Worm (Caenorhabditis elegans) whole organism, L1 larva: ENCODE measurements around the gene srx-133.

Experiments
- F16B12.6 ChIP-seq: fragments of 150-350 bp; optimal IDR thresholded peaks from 2 replicates; lab custom pipeline; 2014; ENCODE audit warnings: missing biosample characterization, missing genetic modification characterization
- ama-1 ChIP-seq: fragments of 150-350 bp; optimal IDR thresholded peaks from 2 replicates; lab custom pipeline; 2014
- ceh-82 ChIP-seq, 3 experiments: fragments of 150-350 bp in 1 of 3; sonication (generic microtip) in 2 of 3; optimal IDR thresholded peaks; 2 replicates each; lab custom pipeline; 2014 to 2017; ENCODE audit warnings: missing biosample characterization in 3 of 3, missing genetic modification characterization in 3 of 3
- efl-1 ChIP-seq, 4 experiments: fragments of 150-350 bp; optimal IDR thresholded peaks in 3 of 4; peaks in 1 of 4; 1 replicate in 1 of 4; 2 replicates in 3 of 4; lab custom pipeline; 2014; ENCODE audit warnings: missing biosample characterization in 2 of 4, missing genetic modification characterization in 2 of 4, missing genetic modification reagents in 2 of 4
- fkh-10 ChIP-seq: sonication (generic microtip); optimal IDR thresholded peaks from 2 replicates; lab custom pipeline; 2017; ENCODE audit warnings: missing biosample characterization, missing genetic modification reagents, missing genetic modification characterization
- fkh-8 ChIP-seq: sonication (generic microtip); optimal IDR thresholded peaks from 2 replicates; lab custom pipeline; 2016; ENCODE audit warnings: mild to moderate bottlenecking, missing genetic modification characterization, missing compliant biosample characterization
- hpl-2 ChIP-seq: fragments of 150-350 bp; optimal IDR thresholded peaks from 2 replicates; lab custom pipeline; 2014; ENCODE audit warnings: missing biosample characterization, missing genetic modification reagents, missing genetic modification characterization
- nhr-237 ChIP-seq: fragments of 150-350 bp; optimal IDR thresholded peaks from 2 replicates; lab custom pipeline; 2014; ENCODE audit warnings: missing biosample characterization, missing genetic modification characterization
- nhr-71 ChIP-seq: sonication (generic microtip); optimal IDR thresholded peaks from 2 replicates; lab custom pipeline; 2016; ENCODE audit warnings: mild to moderate bottlenecking, missing genetic modification characterization, moderate library complexity, missing compliant biosample characterization
- nhr-77 ChIP-seq: fragments of 150-350 bp; optimal IDR thresholded peaks from 2 replicates; lab custom pipeline; 2014; ENCODE audit warnings: missing biosample characterization, missing genetic modification characterization
- skn-1 ChIP-seq: fragments of 150-350 bp; optimal IDR thresholded peaks from 2 replicates; lab custom pipeline; 2014; ENCODE audit warnings: missing biosample characterization, missing genetic modification characterization
- unc-86 ChIP-seq: sonication (generic microtip); optimal IDR thresholded peaks from 2 replicates; lab custom pipeline; 2016; ENCODE audit warnings: missing genetic modification characterization, missing compliant biosample characterization

DNA sequence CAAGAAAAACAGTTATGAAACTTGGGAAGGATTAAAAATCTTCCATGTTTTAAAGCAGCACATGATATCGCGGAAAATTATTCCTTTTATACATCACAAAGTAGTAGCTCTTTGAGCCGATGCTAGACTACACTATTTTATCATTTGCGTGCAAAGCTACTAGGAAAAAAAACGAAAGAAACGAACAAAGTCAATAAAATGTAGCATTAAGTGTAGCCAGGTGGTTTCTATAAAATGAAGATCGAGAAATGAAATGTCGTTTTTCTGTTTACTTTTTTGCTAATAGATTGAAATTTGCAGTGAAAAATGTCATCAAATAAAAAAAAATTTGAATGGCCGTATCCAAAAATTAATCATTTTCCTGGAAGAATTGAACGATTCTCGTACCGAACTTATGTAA, 24.4 kb downstream of the srx-133 start, which contains the start of gene cpt-5:
- no peak for TF ChIP-seq unc-86
- no peak for TF ChIP-seq nhr-237 (tag; lab: Kevin White, UChicago)
- TF ChIP-seq fkh-10 (GFP tag; lab: Kevin White, UChicago) = no peak
- TF ChIP-seq nhr-71 (tag; lab: Kevin White, UChicago) = no peak
- TF ChIP-seq fkh-8 (tag; lab: Kevin White, UChicago) = no peak
- no peak for TF ChIP-seq ceh-82 (tag; optimal IDR thresholded peaks at IDR 0.05; lab: Kevin White, UChicago)
- no peak for TF ChIP-seq skn-1 (tag; lab: Kevin White, UChicago)
- no peak for TF ChIP-seq efl-1 (optimal IDR thresholded peaks at IDR 0.05; lab: Kevin White, UChicago)
- TF ChIP-seq efl-1 (GFP tag; optimal IDR thresholded peaks at IDR 0.05 in 1 of 2; lab: Kevin White, UChicago) = no peak
- TF ChIP-seq hpl-2 (GFP tag; lab: Kevin White, UChicago) = no peak
- no peak for TF ChIP-seq ama-1 (lab: Kevin White, UChicago)
- no peak for TF ChIP-seq nhr-77 (tag; lab: Kevin White, UChicago)
- no peak for TF ChIP-seq F16B12.6
